Fruit fly (Drosophila melanogaster): ENCODE results near the gene lectin-37Db.

lectin-37Db gene

dm6 chr2L:19405685-19406357, 13.1 kb upstream of the lectin-37Db start:
- TF ChIP-seq CG1620 (GFP tag; optimal IDR thresholded peaks at IDR 0.05): no peak

- TF ChIP-seq CG11617 (GFP tag; optimal IDR thresholded peaks at IDR 0.05): no peak
- TF ChIP-seq kay (GFP tag; ENCODE audit: borderline replicate concordance): no peak
- no peak for TF ChIP-seq Crg-1 (GFP tag; optimal IDR thresholded peaks at IDR 0.05)
- TF ChIP-seq CG7101 (tag; optimal IDR thresholded peaks at IDR 0.05): no peak
- no peak for TF ChIP-seq Clk (GFP tag; optimal IDR thresholded peaks at IDR 0.05)
- TF ChIP-seq bab1 (GFP tag; optimal IDR thresholded peaks at IDR 0.05): no peak
- TF ChIP-seq tj (GFP tag; optimal IDR thresholded peaks at IDR 0.05): no peak
- TF ChIP-seq Mnt (GFP tag; optimal IDR thresholded peaks at IDR 0.05): no peak
- no peak for TF ChIP-seq CG7045 (GFP tag; optimal IDR thresholded peaks at IDR 0.05)
- TF ChIP-seq CG33017 (tag; optimal IDR thresholded peaks at IDR 0.05): no peak
- no peak for TF ChIP-seq Hr96 (GFP tag; optimal IDR thresholded peaks at IDR 0.05)
- TF ChIP-seq cic (GFP tag; optimal IDR thresholded peaks at IDR 0.05): no peak
- TF ChIP-seq pad (GFP tag; optimal IDR thresholded peaks at IDR 0.05): no peak
- TF ChIP-seq CG14711 (tag; optimal IDR thresholded peaks at IDR 0.05): no peak
- TF ChIP-seq CG12768 (GFP tag; optimal IDR thresholded peaks at IDR 0.05): no peak
Measured at dm6 chr2L:19406419-19406818, 12.5 kb upstream of the lectin-37Db start.

dm6 chr2L:19411966-19412365, 6.9 kb upstream of the lectin-37Db start:
- TF ChIP-seq toe (GFP tag; optimal IDR thresholded peaks at IDR 0.05) (no peak), Mnt (GFP tag; optimal IDR thresholded peaks at IDR 0.05) (no peak), Crg-1 (GFP tag; optimal IDR thresholded peaks at IDR 0.05) (no peak), Hr96 (GFP tag; optimal IDR thresholded peaks at IDR 0.05) (no peak), CG14711 (tag; optimal IDR thresholded peaks at IDR 0.05) (no peak), cnc (optimal IDR thresholded peaks at IDR 0.05) (no peak), CG7101 (tag; optimal IDR thresholded peaks at IDR 0.05) (no peak), cic (GFP tag; optimal IDR thresholded peaks at IDR 0.05) (no peak), ovo (GFP tag; optimal IDR thresholded peaks at IDR 0.05) (no peak)

dm6 chr2L:19413118-19413893, 5.6 kb upstream of the lectin-37Db start:
- no peak for TF ChIP-seq pad (GFP tag; optimal IDR thresholded peaks at IDR 0.05)
- TF ChIP-seq kay (GFP tag; ENCODE audit: borderline replicate concordance): peak; percentile 60

dm6 chr2L:19414233-19414749, 4.6 kb upstream of the lectin-37Db start:
- TF ChIP-seq tj (GFP tag; optimal IDR thresholded peaks at IDR 0.05) (no peak), cic (GFP tag; optimal IDR thresholded peaks at IDR 0.05) (peak; percentile 38), CG12768 (GFP tag; optimal IDR thresholded peaks at IDR 0.05) (no peak), CG1620 (GFP tag; optimal IDR thresholded peaks at IDR 0.05) (no peak), toe (GFP tag; optimal IDR thresholded peaks at IDR 0.05) (no peak), CG11617 (GFP tag; optimal IDR thresholded peaks at IDR 0.05) (peak; percentile 26), CG7045 (GFP tag; optimal IDR thresholded peaks at IDR 0.05) (no peak)

dm6 chr2L:19415133-19415532, 3.7 kb upstream of the lectin-37Db start:
- TF ChIP-seq CG14711 (tag; optimal IDR thresholded peaks at IDR 0.05) (no peak), kay (GFP tag; ENCODE audit: borderline replicate concordance) (peak; percentile 62)

dm6 chr2L:19415859-19416258, 3.0 kb upstream of the lectin-37Db start:
- TF ChIP-seq Hr96 (GFP tag; optimal IDR thresholded peaks at IDR 0.05) (no peak), cic (GFP tag; optimal IDR thresholded peaks at IDR 0.05) (no peak), Clk (GFP tag; optimal IDR thresholded peaks at IDR 0.05) (no peak), CG11617 (GFP tag; optimal IDR thresholded peaks at IDR 0.05) (no peak), bab1 (GFP tag; optimal IDR thresholded peaks at IDR 0.05) (no peak), CG7045 (GFP tag; optimal IDR thresholded peaks at IDR 0.05) (peak; percentile 53), Mnt (GFP tag; optimal IDR thresholded peaks at IDR 0.05) (no peak), kay (GFP tag; ENCODE audit: borderline replicate concordance) (no peak), CG14711 (tag; optimal IDR thresholded peaks at IDR 0.05) (peak; percentile 34), CG7101 (tag; optimal IDR thresholded peaks at IDR 0.05) (peak; percentile 39), CG1620 (GFP tag; optimal IDR thresholded peaks at IDR 0.05) (no peak), toe (GFP tag; optimal IDR thresholded peaks at IDR 0.05) (peak; percentile 17), ovo (GFP tag; optimal IDR thresholded peaks at IDR 0.05) (no peak), cnc (optimal IDR thresholded peaks at IDR 0.05) (no peak), CG12768 (GFP tag; optimal IDR thresholded peaks at IDR 0.05) (peak; percentile 51), CG5204 (GFP tag; optimal IDR thresholded peaks at IDR 0.05) (peak; percentile 51), Crg-1 (GFP tag; optimal IDR thresholded peaks at IDR 0.05) (no peak), CG33017 (tag; optimal IDR thresholded peaks at IDR 0.05) (peak; percentile 54), tj (GFP tag; optimal IDR thresholded peaks at IDR 0.05) (no peak), pad (GFP tag; optimal IDR thresholded peaks at IDR 0.05) (no peak)
